Fruit fly (Drosophila melanogaster): ENCODE data around the gene beg.

Gene beg

DNA sequence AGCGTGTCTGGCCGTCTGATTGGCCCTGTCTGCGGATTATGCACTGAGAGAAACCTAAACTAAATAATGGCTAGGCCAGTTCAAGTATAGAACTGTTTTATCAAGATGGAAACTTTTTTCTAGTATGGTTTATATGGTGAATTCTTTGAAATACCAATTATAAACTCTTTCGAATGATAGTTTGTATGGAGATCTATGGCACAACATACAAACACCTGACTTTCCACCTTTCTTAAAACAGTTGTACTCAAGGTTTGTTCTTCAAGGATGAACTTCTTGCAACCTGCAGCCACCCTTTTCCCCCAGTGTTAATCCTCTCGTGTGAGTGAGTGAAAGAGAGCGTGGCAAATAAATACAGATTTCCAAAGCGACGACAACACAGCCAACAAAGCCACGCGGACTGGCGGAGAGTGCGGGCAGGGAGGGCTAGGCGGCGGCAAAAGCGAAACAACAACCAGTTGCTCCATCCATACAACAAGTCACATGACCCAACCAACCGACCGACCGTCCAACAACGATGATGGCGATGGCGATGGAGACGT, 31.2 kb upstream of the beg start (continued):
- TF ChIP-seq sug (tag; optimal IDR thresholded peaks at IDR 0.05), result peak; percentile 59
- TF ChIP-seq CG6854 (GFP tag; optimal IDR thresholded peaks at IDR 0.05), result peak; percentile 73
- TF ChIP-seq bigmax (GFP tag; optimal IDR thresholded peaks at IDR 0.05), result no peak
- TF ChIP-seq CG32772 (GFP tag; IDR thresholded peaks at IDR 0.05), result peak; percentile 78
- TF ChIP-seq Ets65A (GFP tag), result peak; percentile 99
- peak; percentile 66 for TF ChIP-seq CG15514 (GFP tag; optimal IDR thresholded peaks at IDR 0.05)
- peak; percentile 89 for TF ChIP-seq org-1 (GFP tag; optimal IDR thresholded peaks at IDR 0.05)
- TF ChIP-seq peb (GFP tag; IDR thresholded peaks at IDR 0.05), result peak; percentile 72; the same call in 1 of the 2 replicates
- peak; percentile 38 for TF ChIP-seq CG6654 (GFP tag; optimal IDR thresholded peaks at IDR 0.05)
- peak; percentile 59 for TF ChIP-seq CG18011 (GFP tag; optimal IDR thresholded peaks at IDR 0.05)
- no peak for TF ChIP-seq Kr (GFP tag; optimal IDR thresholded peaks at IDR 0.05)
- TF ChIP-seq hkb (optimal IDR thresholded peaks at IDR 0.05), result no peak
- peak; percentile 89 for TF ChIP-seq hkb (GFP tag; IDR thresholded peaks at IDR 0.05)
- peak; percentile 57; the same call in 1 of the 2 replicates for TF ChIP-seq sens-2 (GFP tag; IDR thresholded peaks at IDR 0.05)
- no peak for TF ChIP-seq sc (optimal IDR thresholded peaks at IDR 0.05)
- TF ChIP-seq sc (GFP tag; optimal IDR thresholded peaks at IDR 0.05), result peak; percentile 57
- no peak for TF ChIP-seq Stat92E (GFP tag; optimal IDR thresholded peaks at IDR 0.05)
- peak; percentile 91 for TF ChIP-seq gro (GFP tag; optimal IDR thresholded peaks at IDR 0.05)
- TF ChIP-seq Lim3 (GFP tag; IDR thresholded peaks at IDR 0.05), result peak; percentile 65; the same call in 1 of the 2 replicates
- peak; percentile 90 for TF ChIP-seq emc (GFP tag; optimal IDR thresholded peaks at IDR 0.05)
- TF ChIP-seq Doc3 (GFP tag; IDR thresholded peaks at IDR 0.05; ENCODE audit: partially characterized antibody), result no peak
- no peak for TF ChIP-seq hth (optimal IDR thresholded peaks at IDR 0.05)
- TF ChIP-seq CG9609 (GFP tag; optimal IDR thresholded peaks at IDR 0.05), result peak; percentile 92
- peak; percentile 60; the same call in 1 of the 2 replicates for TF ChIP-seq CkIIα-i1 (GFP tag; IDR thresholded peaks at IDR 0.05)
- TF ChIP-seq CG8388 (GFP tag; optimal IDR thresholded peaks at IDR 0.05), result peak; percentile 83
- TF ChIP-seq abd-A (tag; optimal IDR thresholded peaks at IDR 0.05), result peak; percentile 12
- peak; percentile 88 for TF ChIP-seq mam (GFP tag; optimal IDR thresholded peaks at IDR 0.05)
- TF ChIP-seq CG12659 (GFP tag; optimal IDR thresholded peaks at IDR 0.05), result peak; percentile 90
- TF ChIP-seq CG2678 (tag; optimal IDR thresholded peaks at IDR 0.05), result peak; percentile 88
- TF ChIP-seq fd64A (GFP tag; optimal IDR thresholded peaks at IDR 0.05), result peak; percentile 2
- TF ChIP-seq stc (GFP tag; IDR thresholded peaks at IDR 0.05), result peak; percentile 87
- peak; percentile 49 for TF ChIP-seq CG8290 (GFP tag; optimal IDR thresholded peaks at IDR 0.05)
- TF ChIP-seq CG8290 (tag; optimal IDR thresholded peaks at IDR 0.05), result peak in 1 of 2 experiments; percentile 56
- TF ChIP-seq Hey (tag; optimal IDR thresholded peaks at IDR 0.05), result no peak
- TF ChIP-seq jumu (GFP tag; optimal IDR thresholded peaks at IDR 0.05), result peak; percentile 90
- TF ChIP-seq CG9727 (GFP tag; optimal IDR thresholded peaks at IDR 0.05), result peak; percentile 85
- TF ChIP-seq CG2202 (tag; optimal IDR thresholded peaks at IDR 0.05), result peak; percentile 1
- 0 out of 2 replicates have a peak, but pooled peaks have one; percentile 26 for TF ChIP-seq CG42726 (GFP tag; IDR thresholded peaks at IDR 0.05; ENCODE audit: partially characterized antibody)
- TF ChIP-seq sqz (GFP tag; optimal IDR thresholded peaks at IDR 0.05), result peak; percentile 36
- TF ChIP-seq Atf3 (GFP tag; optimal IDR thresholded peaks at IDR 0.05), result peak; percentile 71
- peak; percentile 76 for TF ChIP-seq CG14667 (GFP tag; IDR thresholded peaks at IDR 0.05)
- TF ChIP-seq pho (GFP tag; optimal IDR thresholded peaks at IDR 0.05), result peak; percentile 92
- peak; percentile 39 for TF ChIP-seq CG10565 (GFP tag; optimal IDR thresholded peaks at IDR 0.05)
- peak; percentile 17 for TF ChIP-seq trh (GFP tag; optimal IDR thresholded peaks at IDR 0.05)
- peak; percentile 48; the same call in 1 of the 2 replicates for TF ChIP-seq dati (GFP tag; IDR thresholded peaks at IDR 0.05)
- no peak for TF ChIP-seq ash1 (GFP tag; optimal IDR thresholded peaks at IDR 0.05)
- TF ChIP-seq gsb-n (tag; optimal IDR thresholded peaks at IDR 0.05), result peak; percentile 63
- no peak for TF ChIP-seq yki (optimal IDR thresholded peaks at IDR 0.05)
- TF ChIP-seq CG4730 (GFP tag; IDR thresholded peaks at IDR 0.05), result peak; percentile 83
- peak; percentile 48 for TF ChIP-seq CG1233 (GFP tag; optimal IDR thresholded peaks at IDR 0.05)
- TF ChIP-seq ham (GFP tag; IDR thresholded peaks at IDR 0.05), result peak; percentile 76

Measured in whole organism, embryonic.